Fruit fly (Drosophila melanogaster) whole organism, prepupa: Measurements from ENCODE around the gene Alg10.

Source experiments
- Blimp-1 ChIP-seq: fragments of 200-800 bp; sonication (Bioruptor generic); optimal IDR thresholded peaks from 3 replicates; lab custom pipeline; 2017; ENCODE audit warnings: missing biosample characterization, missing genetic modification characterization, mild to moderate bottlenecking, moderate library complexity, missing genetic modification reagents
- CG10631 ChIP-seq: fragments of 200-800 bp; sonication (Bioruptor generic); optimal IDR thresholded peaks from 2 replicates; lab custom pipeline; 2016; ENCODE audit warnings: missing biosample characterization, missing genetic modification characterization
- CG10669 ChIP-seq: fragments of 200-800 bp; sonication (Bioruptor generic); optimal IDR thresholded peaks from 3 replicates; lab custom pipeline; 2018; ENCODE audit warnings: missing biosample characterization, mild to moderate bottlenecking, missing genetic modification characterization, moderate library complexity
- CG11294 ChIP-seq: fragments of 200-800 bp; sonication (Bioruptor generic); IDR thresholded peaks from 2 replicates; pipeline ENCODE4 v1.3.6; 2022; ENCODE audit warnings: missing biosample characterization, missing genetic modification characterization
- CG11762 ChIP-seq: fragments of 200-800 bp; sonication (Bioruptor generic); optimal IDR thresholded peaks from 3 replicates; lab custom pipeline; 2016; ENCODE audit warnings: missing biosample characterization, missing genetic modification characterization; ENCODE audit not compliant: insufficient read depth
- CG11902 ChIP-seq: fragments of 200-800 bp; sonication (Bioruptor generic); optimal IDR thresholded peaks from 3 replicates; lab custom pipeline; 2016; ENCODE audit warnings: missing biosample characterization, missing genetic modification characterization
- CG15336 ChIP-seq: fragments of 200-800 bp; sonication (Bioruptor generic); IDR thresholded peaks from 2 replicates; pipeline ENCODE4 v1.3.6; 2022; ENCODE audit warnings: missing biosample characterization, missing genetic modification characterization
- CG1621 ChIP-seq: fragments of 200-800 bp; sonication (Bioruptor generic); optimal IDR thresholded peaks from 3 replicates; lab custom pipeline; 2018; ENCODE audit warnings: missing biosample characterization, mild to moderate bottlenecking, missing genetic modification characterization
- CG3032 ChIP-seq: fragments of 200-800 bp; optimal IDR thresholded peaks from 2 replicates; lab custom pipeline; 2019; ENCODE audit warnings: missing biosample characterization, mild to moderate bottlenecking, missing genetic modification characterization, moderate library complexity
- CG32006 ChIP-seq: fragments of 200-800 bp; sonication (Bioruptor generic); optimal IDR thresholded peaks from 3 replicates; lab custom pipeline; 2017; ENCODE audit warnings: missing biosample characterization, mild to moderate bottlenecking, missing genetic modification characterization
- CG34406 ChIP-seq: fragments of 200-800 bp; sonication (Bioruptor generic); optimal IDR thresholded peaks from 3 replicates; lab custom pipeline; 2016; ENCODE audit warnings: missing biosample characterization, missing genetic modification characterization
- CG6163 ChIP-seq: fragments of 200-800 bp; sonication (Bioruptor generic); IDR thresholded peaks from 3 replicates; pipeline ENCODE4 v1.3.6; 2022; ENCODE audit warnings: missing biosample characterization, missing genetic modification characterization
- CG6792 ChIP-seq: fragments of 200-800 bp; sonication (Bioruptor generic); optimal IDR thresholded peaks from 3 replicates; lab custom pipeline; 2016; ENCODE audit warnings: missing biosample characterization, missing genetic modification characterization
- CG6808 ChIP-seq: fragments of 200-800 bp; sonication (Bioruptor generic); optimal IDR thresholded peaks from 3 replicates; lab custom pipeline; 2017; ENCODE audit warnings: missing biosample characterization, missing genetic modification characterization, mild to moderate bottlenecking, moderate library complexity, missing genetic modification reagents
- CG6854 ChIP-seq: fragments of 200-800 bp; sonication (Bioruptor generic); optimal IDR thresholded peaks from 2 replicates; lab custom pipeline; 2017; ENCODE audit warnings: missing biosample characterization, mild to moderate bottlenecking, missing genetic modification characterization
- CG7368 ChIP-seq: fragments of 200-800 bp; sonication (Bioruptor generic); optimal IDR thresholded peaks from 3 replicates; lab custom pipeline; 2016; ENCODE audit warnings: missing biosample characterization, missing genetic modification characterization
- CG8319 ChIP-seq: fragments of 200-800 bp; sonication (Bioruptor generic); optimal IDR thresholded peaks from 3 replicates; lab custom pipeline; 2016; ENCODE audit warnings: missing biosample characterization, missing genetic modification characterization
- CG9139 ChIP-seq: fragments of 200-800 bp; sonication (Bioruptor generic); optimal IDR thresholded peaks from 3 replicates; lab custom pipeline; 2017; ENCODE audit warnings: missing biosample characterization, mild to moderate bottlenecking, missing genetic modification characterization
- Eip75B ChIP-seq: fragments of 200-800 bp; sonication (Bioruptor generic); optimal IDR thresholded peaks from 3 replicates; lab custom pipeline; 2016; ENCODE audit warnings: missing biosample characterization, missing genetic modification characterization
- Eip78C ChIP-seq: fragments of 200-800 bp; sonication (Bioruptor generic); peaks from one replicate; lab custom pipeline; 2016; ENCODE audit warnings: missing biosample characterization, missing genetic modification characterization
- Eip93F ChIP-seq: fragments of 200-800 bp; sonication (Bioruptor generic); optimal IDR thresholded peaks from 2 replicates; lab custom pipeline; 2016; ENCODE audit warnings: missing biosample characterization, mild to moderate bottlenecking, missing genetic modification characterization
- Ets21C ChIP-seq: fragments of 200-800 bp; sonication (Bioruptor generic); optimal IDR thresholded peaks from 3 replicates; lab custom pipeline; 2016; ENCODE audit warnings: missing biosample characterization, missing genetic modification characterization
- Ets96B ChIP-seq: fragments of 200-800 bp; optimal IDR thresholded peaks from 2 replicates; lab custom pipeline; 2019; ENCODE audit warnings: missing biosample characterization, mild to moderate bottlenecking, missing genetic modification characterization, moderate library complexity
- Gug ChIP-seq: fragments of 200-800 bp; sonication (Bioruptor generic); IDR thresholded peaks from 2 replicates; pipeline ENCODE4 v1.3.6; 2022; ENCODE audit warnings: missing biosample characterization, missing genetic modification characterization
- Hr38 ChIP-seq: sonication (Bioruptor generic); optimal IDR thresholded peaks from 2 replicates; lab custom pipeline; 2016; ENCODE audit warnings: missing biosample characterization, missing genetic modification characterization
- Hr39 ChIP-seq: fragments of 200-800 bp; sonication (Bioruptor generic); optimal IDR thresholded peaks from 2 replicates; lab custom pipeline; 2016; ENCODE audit warnings: missing biosample characterization, missing genetic modification characterization
- Hr4 ChIP-seq: fragments of 200-800 bp; sonication (Bioruptor generic); optimal IDR thresholded peaks from 3 replicates; lab custom pipeline; 2016; ENCODE audit warnings: missing biosample characterization, missing genetic modification characterization
- Lpt ChIP-seq: fragments of 200-800 bp; sonication (Bioruptor generic); optimal IDR thresholded peaks from 3 replicates; lab custom pipeline; 2016; ENCODE audit warnings: missing biosample characterization, missing genetic modification characterization
- Met ChIP-seq: fragments of 200-800 bp; sonication (Bioruptor generic); optimal IDR thresholded peaks from 3 replicates; lab custom pipeline; 2016; ENCODE audit warnings: missing biosample characterization, missing genetic modification characterization
- OdsH ChIP-seq: fragments of 200-800 bp; sonication (Bioruptor generic); optimal IDR thresholded peaks from 3 replicates; lab custom pipeline; 2016; ENCODE audit warnings: missing biosample characterization, missing genetic modification characterization
- Sox102F ChIP-seq: fragments of 200-800 bp; sonication (Bioruptor generic); optimal IDR thresholded peaks from 2 replicates; lab custom pipeline; 2016; ENCODE audit warnings: missing biosample characterization, mild to moderate bottlenecking, missing genetic modification characterization
- Sox14 ChIP-seq: fragments of 200-800 bp; sonication (Bioruptor generic); optimal IDR thresholded peaks from 3 replicates; lab custom pipeline; 2016; ENCODE audit warnings: missing biosample characterization, missing genetic modification characterization
- Sox15 ChIP-seq: fragments of 200-800 bp; sonication (Bioruptor generic); optimal IDR thresholded peaks from 3 replicates; lab custom pipeline; 2016; ENCODE audit warnings: missing biosample characterization, missing genetic modification characterization
- achi ChIP-seq: fragments of 200-800 bp; sonication (Bioruptor generic); optimal IDR thresholded peaks from 3 replicates; lab custom pipeline; 2016; ENCODE audit warnings: missing biosample characterization, missing genetic modification characterization
- acj6 ChIP-seq: fragments of 200-800 bp; sonication (Bioruptor generic); optimal IDR thresholded peaks from 3 replicates; lab custom pipeline; 2016; ENCODE audit warnings: missing biosample characterization, missing genetic modification characterization
- cyc ChIP-seq: fragments of 200-800 bp; sonication (Bioruptor generic); optimal IDR thresholded peaks from 3 replicates; lab custom pipeline; 2016; ENCODE audit warnings: missing biosample characterization, missing genetic modification characterization
- dac ChIP-seq: fragments of 200-800 bp; sonication (Bioruptor generic); optimal IDR thresholded peaks from 2 replicates; lab custom pipeline; 2017; ENCODE audit warnings: missing biosample characterization, mild to moderate bottlenecking, missing genetic modification characterization
- dsx ChIP-seq: fragments of 200-800 bp; optimal IDR thresholded peaks from 3 replicates; lab custom pipeline; 2019; ENCODE audit warnings: missing biosample characterization, mild to moderate bottlenecking, missing genetic modification characterization, moderate library complexity; ENCODE audit not compliant: poor library complexity, severe bottlenecking
- eg ChIP-seq: fragments of 200-800 bp; sonication (Bioruptor generic); IDR thresholded peaks from 3 replicates; pipeline ENCODE4 v1.3.6; 2022; ENCODE audit warnings: missing biosample characterization, missing genetic modification characterization
- esn ChIP-seq: fragments of 200-800 bp; sonication (Bioruptor generic); optimal IDR thresholded peaks from 2 replicates; lab custom pipeline; 2016; ENCODE audit warnings: missing biosample characterization, mild to moderate bottlenecking, missing genetic modification characterization, moderate library complexity
- fd59A ChIP-seq: fragments of 200-800 bp; sonication (Bioruptor generic); optimal IDR thresholded peaks from 2 replicates; lab custom pipeline; 2017; ENCODE audit warnings: missing biosample characterization, mild to moderate bottlenecking, missing genetic modification characterization, missing genetic modification reagents
- fd85E ChIP-seq: fragments of 200-800 bp; sonication (Bioruptor generic); optimal IDR thresholded peaks from 3 replicates; lab custom pipeline; 2016; ENCODE audit warnings: missing biosample characterization, missing genetic modification characterization
- fkh ChIP-seq: fragments of 200-800 bp; sonication (Bioruptor generic); optimal IDR thresholded peaks from 3 replicates; lab custom pipeline; 2017; ENCODE audit warnings: missing biosample characterization, mild to moderate bottlenecking, missing genetic modification characterization, moderate library complexity
- lz ChIP-seq: fragments of 200-800 bp; sonication (Bioruptor generic); optimal IDR thresholded peaks from 3 replicates; lab custom pipeline; 2016; ENCODE audit warnings: missing biosample characterization, missing genetic modification characterization
- net ChIP-seq: fragments of 200-800 bp; sonication (Bioruptor generic); optimal IDR thresholded peaks from 3 replicates; lab custom pipeline; 2016; ENCODE audit warnings: missing biosample characterization, missing genetic modification characterization
- pdm3 ChIP-seq: fragments of 200-800 bp; sonication (Bioruptor generic); optimal IDR thresholded peaks from 3 replicates; lab custom pipeline; 2016; ENCODE audit warnings: missing biosample characterization, missing genetic modification characterization
- spab ChIP-seq: fragments of 200-800 bp; sonication (Bioruptor generic); optimal IDR thresholded peaks from 2 replicates; lab custom pipeline; 2017; ENCODE audit warnings: missing biosample characterization, mild to moderate bottlenecking, missing genetic modification characterization, missing genetic modification reagents
- ss ChIP-seq, 2 experiments: fragments of 200-800 bp; sonication (Bioruptor generic); optimal IDR thresholded peaks; 2 replicates in 1 of 2; 3 replicates in 1 of 2; lab custom pipeline; 2017 to 2018; ENCODE audit warnings: mild to moderate bottlenecking in 2 of 2, missing biosample characterization in 2 of 2, missing genetic modification characterization in 2 of 2, moderate library complexity in 1 of 2
- svp ChIP-seq: fragments of 200-800 bp; sonication (Bioruptor generic); peaks from one replicate; lab custom pipeline; 2016; ENCODE audit warnings: missing biosample characterization, missing genetic modification characterization
- topi ChIP-seq: fragments of 200-800 bp; sonication (Bioruptor generic); optimal IDR thresholded peaks from 3 replicates; lab custom pipeline; 2016; ENCODE audit warnings: missing biosample characterization, missing genetic modification characterization
- vri ChIP-seq: fragments of 200-800 bp; sonication (Bioruptor generic); optimal IDR thresholded peaks from 3 replicates; lab custom pipeline; 2016; ENCODE audit warnings: missing biosample characterization, mild to moderate bottlenecking, missing genetic modification characterization

Alg10 gene

dm6 chr3L:11197291-11198021 lies 32.7 kb downstream of the Alg10 start, which contains the start of gene GlcAT-P:
TSS of gene GlcAT-P (minus strand) at chr3L:11197536.
- TF ChIP-seq Eip93F (GFP tag; lab: Kevin White, UChicago) (no peak), cyc (peak; percentile 33), Met (GFP tag; lab: Kevin White, UChicago) (peak; percentile 50), CG34406 (peak; percentile 51), CG11762 (GFP tag; lab: Kevin White, UChicago) (peak; percentile 32), Sox102F (GFP tag; lab: Kevin White, UChicago) (no peak), Ets21C (no peak), CG10669 (GFP tag; lab: Kevin White, UChicago) (peak; percentile 46), dsx (GFP tag; lab: Kevin White, UChicago) (peak; percentile 72), CG3032 (tag; lab: Kevin White, UChicago) (peak; percentile 71), CG8319 (GFP tag; lab: Kevin White, UChicago) (no peak), Eip78C (GFP tag; lab: Kevin White, UChicago) (peak; percentile 80), Hr39 (GFP tag; lab: Kevin White, UChicago) (no peak), Lpt (peak; percentile 62), esn (GFP tag; lab: Kevin White, UChicago) (peak; percentile 66), Gug (peak; percentile 74), Blimp-1 (no peak), CG6854 (GFP tag; lab: Kevin White, UChicago) (no peak), acj6 (GFP tag; lab: Kevin White, UChicago) (peak; percentile 63), pdm3 (GFP tag; lab: Kevin White, UChicago) (peak; percentile 40), CG15336 (peak; percentile 87), CG7368 (no peak), CG11294 (GFP tag; lab: Robert Waterston, UW) (no peak), Eip75B (GFP tag; lab: Kevin White, UChicago) (peak; percentile 31), CG1621 (tag; lab: Kevin White, UChicago) (no peak), fkh (GFP tag; lab: Kevin White, UChicago) (no peak), fd59A (GFP tag; lab: Kevin White, UChicago) (no peak), spab (no peak), CG9139 (no peak), CG6163 (GFP tag; lab: Robert Waterston, UW) (no peak), dac (GFP tag; lab: Kevin White, UChicago) (no peak), ss (GFP tag; optimal IDR thresholded peaks at IDR 0.05; lab: Kevin White, UChicago) (peak in 1 of 2 experiments; percentile 1), OdsH (GFP tag; lab: Kevin White, UChicago) (peak; percentile 62), topi (GFP tag; lab: Kevin White, UChicago) (peak; percentile 22), fd85E (no peak), CG10631 (GFP tag; lab: Kevin White, UChicago) (peak; percentile 72), CG6792 (peak; percentile 69), Hr38 (GFP tag; lab: Kevin White, UChicago) (no peak), vri (GFP tag; lab: Kevin White, UChicago) (no peak), Ets96B (tag; lab: Kevin White, UChicago) (peak; percentile 77), Hr4 (GFP tag; lab: Kevin White, UChicago) (peak; percentile 28), CG32006 (GFP tag; lab: Kevin White, UChicago) (peak; percentile 78), Sox14 (GFP tag; lab: Kevin White, UChicago) (peak; percentile 1), net (GFP tag; lab: Kevin White, UChicago) (peak; percentile 40), achi (peak; percentile 60), eg (GFP tag; lab: Robert Waterston, UW) (peak; percentile 84), Sox15 (no peak), CG11902 (no peak), lz (peak; percentile 13), svp (GFP tag; lab: Kevin White, UChicago) (peak; percentile 70), CG6808 (GFP tag; lab: Kevin White, UChicago) (peak; percentile 34)
